Fruit fly (Drosophila melanogaster): ENCODE data around the gene CG11162.

The CG11162 gene

DNA sequence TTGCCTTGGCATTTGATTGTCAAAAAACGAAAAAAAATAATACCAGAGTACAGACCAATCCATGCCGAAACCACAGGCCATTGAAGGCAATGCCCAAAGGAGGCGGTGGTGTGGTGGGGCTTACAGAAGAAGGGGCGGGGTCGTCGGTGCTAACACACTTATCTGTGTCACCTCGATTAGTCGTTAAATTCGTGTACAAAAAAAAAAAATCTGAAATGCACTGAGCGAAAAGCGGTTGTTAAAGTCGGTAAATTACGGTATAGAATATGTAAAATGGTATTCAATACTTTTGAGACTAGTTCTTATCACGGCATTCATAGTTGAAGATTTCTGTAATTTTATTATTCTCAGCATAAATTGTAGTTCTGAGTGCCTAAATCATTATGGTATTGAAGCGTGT lies 32.7 kb upstream of the CG11162 start (continued):
- no peak for TF ChIP-seq tna (GFP tag; IDR thresholded peaks at IDR 0.05; ENCODE audit: partially characterized antibody)
- TF ChIP-seq Dfd (GFP tag; optimal IDR thresholded peaks at IDR 0.05) = no peak
- no peak for TF ChIP-seq ato (GFP tag; IDR thresholded peaks at IDR 0.05; ENCODE audit: partially characterized antibody)
- TF ChIP-seq CG8924 (tag; optimal IDR thresholded peaks at IDR 0.05) = peak; percentile 23
- TF ChIP-seq CG3726 (GFP tag; IDR thresholded peaks at IDR 0.05) = no peak
- no peak for TF ChIP-seq shn (GFP tag; optimal IDR thresholded peaks at IDR 0.05)
- peak; percentile 14 for TF ChIP-seq grau (tag; optimal IDR thresholded peaks at IDR 0.05)
- peak; percentile 40; the same call in 1 of the 3 replicates for TF ChIP-seq Dbx (GFP tag; IDR thresholded peaks at IDR 0.05)
- no peak for TF ChIP-seq Dip2 (GFP tag; IDR thresholded peaks at IDR 0.05)
- TF ChIP-seq gsb (GFP tag; IDR thresholded peaks at IDR 0.05) = no peak
- no peak for TF ChIP-seq hth (optimal IDR thresholded peaks at IDR 0.05)
- TF ChIP-seq Spps (tag; optimal IDR thresholded peaks at IDR 0.05) = peak; percentile 21
- TF ChIP-seq CG8281 (tag; optimal IDR thresholded peaks at IDR 0.05) = no peak
- TF ChIP-seq CG13424 (tag; optimal IDR thresholded peaks at IDR 0.05) = peak; percentile 35
- no peak for TF ChIP-seq CG15696 (tag; optimal IDR thresholded peaks at IDR 0.05)
- TF ChIP-seq CTCF (GFP tag; optimal IDR thresholded peaks at IDR 0.05) = no peak
- no peak for TF ChIP-seq CG13287 (GFP tag; IDR thresholded peaks at IDR 0.05; ENCODE audit: partially characterized antibody)
- TF ChIP-seq CG9817 (tag; optimal IDR thresholded peaks at IDR 0.05) = no peak
- peak; percentile 43 for TF ChIP-seq CG1792 (GFP tag; optimal IDR thresholded peaks at IDR 0.05)
- TF ChIP-seq tup (GFP tag; optimal IDR thresholded peaks at IDR 0.05) = no peak
- TF ChIP-seq gsb-n (tag; optimal IDR thresholded peaks at IDR 0.05) = no peak
- TF ChIP-seq CG12155 (GFP tag; optimal IDR thresholded peaks at IDR 0.05) = peak; percentile 29
- TF ChIP-seq jing (GFP tag; optimal IDR thresholded peaks at IDR 0.05) = peak; percentile 37
- TF ChIP-seq HmgZ (tag; optimal IDR thresholded peaks at IDR 0.05) = no peak
- TF ChIP-seq CG13624 (GFP tag; optimal IDR thresholded peaks at IDR 0.05) = peak; percentile 23
- TF ChIP-seq sna (GFP tag; IDR thresholded peaks at IDR 0.05; ENCODE audit: partially characterized antibody) = no peak
- peak; percentile 67 for TF ChIP-seq sug (tag; optimal IDR thresholded peaks at IDR 0.05)
- TF ChIP-seq CG7271 (tag; optimal IDR thresholded peaks at IDR 0.05) = no peak
- TF ChIP-seq her (GFP tag; optimal IDR thresholded peaks at IDR 0.05) = peak; percentile 19
- no peak for TF ChIP-seq CG12744 (GFP tag; optimal IDR thresholded peaks at IDR 0.05)
- TF ChIP-seq CG14441 (GFP tag; IDR thresholded peaks at IDR 0.05) = peak; percentile 70
- TF ChIP-seq CG7987 (GFP tag; optimal IDR thresholded peaks at IDR 0.05) = no peak
- TF ChIP-seq Atf-2 (GFP tag; optimal IDR thresholded peaks at IDR 0.05) = peak; percentile 19
- TF ChIP-seq CG12219 (GFP tag; optimal IDR thresholded peaks at IDR 0.05) = peak; percentile 36
- peak; percentile 1 for TF ChIP-seq CG18619 (GFP tag; optimal IDR thresholded peaks at IDR 0.05)
- TF ChIP-seq CG6175 (GFP tag; IDR thresholded peaks at IDR 0.05) = no peak
- TF ChIP-seq CG31224 (GFP tag; IDR thresholded peaks at IDR 0.05) = peak; percentile 21; the same call in 1 of the 2 replicates
- TF ChIP-seq fd64A (GFP tag; optimal IDR thresholded peaks at IDR 0.05) = no peak
- no peak for TF ChIP-seq tx (GFP tag; optimal IDR thresholded peaks at IDR 0.05)
- no peak for TF ChIP-seq p53 (GFP tag; optimal IDR thresholded peaks at IDR 0.05)
- TF ChIP-seq HHEX (GFP tag; optimal IDR thresholded peaks at IDR 0.05) = peak; percentile 53
- peak; percentile 53 for TF ChIP-seq CG14667 (GFP tag; IDR thresholded peaks at IDR 0.05)
- TF ChIP-seq CG14710 (tag; optimal IDR thresholded peaks at IDR 0.05) = peak; percentile 51
- TF ChIP-seq peb (GFP tag; IDR thresholded peaks at IDR 0.05) = peak; percentile 46; the same call in 1 of the 2 replicates
- no peak for TF ChIP-seq CG2202 (tag; optimal IDR thresholded peaks at IDR 0.05)
- TF ChIP-seq sr (GFP tag; IDR thresholded peaks at IDR 0.05) = no peak
- TF ChIP-seq CG17568 (GFP tag; optimal IDR thresholded peaks at IDR 0.05) = no peak
- no peak for TF ChIP-seq BEAF-32 (GFP tag; optimal IDR thresholded peaks at IDR 0.05)
- TF ChIP-seq dm (GFP tag; optimal IDR thresholded peaks at IDR 0.05) = no peak
- TF ChIP-seq CG6791 (GFP tag; IDR thresholded peaks at IDR 0.05; ENCODE audit: partially characterized antibody) = no peak
- TF ChIP-seq Mad (GFP tag; optimal IDR thresholded peaks at IDR 0.05) = no peak
- TF ChIP-seq Atf3 (GFP tag; optimal IDR thresholded peaks at IDR 0.05) = no peak
